Worm (Caenorhabditis elegans) whole organism, late embryonic: Measurements from ENCODE around the gene sto-2.
A peak's percentile ranks its signal among the peaks of the same experiment; 100 is the strongest.

Experiments
- C08G9.2 ChIP-seq: sonication (generic microtip); optimal IDR thresholded peaks from 2 replicates; lab custom pipeline; 2016; ENCODE audit warnings: mild to moderate bottlenecking, missing genetic modification characterization, moderate library complexity, missing compliant biosample characterization
- C38D4.7 ChIP-seq: fragments of 200-800 bp; sonication (Bioruptor generic); optimal IDR thresholded peaks from 2 replicates; lab custom pipeline; 2018; ENCODE audit warnings: mild to moderate bottlenecking, missing genetic modification characterization, moderate library complexity, missing compliant biosample characterization
- F13H6.1 ChIP-seq: sonication (generic microtip); optimal IDR thresholded peaks from 2 replicates; lab custom pipeline; 2016; ENCODE audit warnings: missing genetic modification characterization, missing compliant biosample characterization
- K09A11.1 ChIP-seq: sonication (generic microtip); optimal IDR thresholded peaks from 2 replicates; lab custom pipeline; 2017; ENCODE audit warnings: antibody characterized with exemption, mild to moderate bottlenecking, missing genetic modification characterization, missing compliant biosample characterization; ENCODE audit not compliant: insufficient read depth
- Y22D7AL.16 ChIP-seq: sonication (generic microtip); optimal IDR thresholded peaks from 2 replicates; lab custom pipeline; 2016; ENCODE audit warnings: missing genetic modification characterization, missing compliant biosample characterization
- ceh-14 ChIP-seq: sonication (generic microtip); optimal IDR thresholded peaks from 2 replicates; lab custom pipeline; 2016; ENCODE audit warnings: missing genotype, missing genetic modification characterization, missing compliant biosample characterization
- ceh-18 ChIP-seq: sonication (generic microtip); optimal IDR thresholded peaks from 2 replicates; lab custom pipeline; 2016; ENCODE audit warnings: missing genetic modification characterization, missing compliant biosample characterization
- ceh-19 ChIP-seq: fragments of 200-800 bp; sonication (Bioruptor generic); optimal IDR thresholded peaks from 2 replicates; lab custom pipeline; 2018; ENCODE audit warnings: mild to moderate bottlenecking, missing genetic modification characterization, missing compliant biosample characterization
- ceh-2 ChIP-seq: sonication (generic microtip); optimal IDR thresholded peaks from 2 replicates; lab custom pipeline; 2016; ENCODE audit warnings: missing genotype, missing genetic modification characterization, missing compliant biosample characterization
- ceh-22 ChIP-seq: sonication (generic microtip); optimal IDR thresholded peaks from 2 replicates; lab custom pipeline; 2017; ENCODE audit warnings: missing biosample characterization, missing genetic modification characterization
- ceh-24 ChIP-seq: sonication (generic microtip); optimal IDR thresholded peaks from 2 replicates; lab custom pipeline; 2016; ENCODE audit warnings: mild to moderate bottlenecking, missing genetic modification characterization, missing compliant biosample characterization
- ceh-30 ChIP-seq: fragments of 150-350 bp; optimal IDR thresholded peaks from 2 replicates; lab custom pipeline; 2014; ENCODE audit warnings: missing biosample characterization, missing genetic modification characterization
- ceh-31 ChIP-seq: sonication (generic microtip); optimal IDR thresholded peaks from 2 replicates; lab custom pipeline; 2016; ENCODE audit warnings: missing genetic modification characterization, missing compliant biosample characterization
- ceh-48 ChIP-seq: sonication (generic microtip); optimal IDR thresholded peaks from 2 replicates; lab custom pipeline; 2016; ENCODE audit warnings: missing genetic modification characterization, inconsistent platforms, missing compliant biosample characterization
- ceh-6 ChIP-seq: fragments of 200-800 bp; sonication (Bioruptor generic); optimal IDR thresholded peaks from 2 replicates; lab custom pipeline; 2018; ENCODE audit warnings: mild to moderate bottlenecking, missing genetic modification characterization, missing compliant biosample characterization
- ceh-9 ChIP-seq: sonication (generic microtip); optimal IDR thresholded peaks from 2 replicates; lab custom pipeline; 2016; ENCODE audit warnings: mild to moderate bottlenecking, missing genetic modification characterization, inconsistent platforms, missing compliant biosample characterization
- che-1 ChIP-seq: sonication (generic microtip); optimal IDR thresholded peaks from 2 replicates; lab custom pipeline; 2016; ENCODE audit warnings: mild to moderate bottlenecking, missing genetic modification characterization, missing compliant biosample characterization
- dmd-4 ChIP-seq: sonication (generic microtip); optimal IDR thresholded peaks from 2 replicates; lab custom pipeline; 2016; ENCODE audit warnings: borderline replicate concordance, missing genetic modification characterization, missing compliant biosample characterization
- dve-1 ChIP-seq: sonication (generic microtip); optimal IDR thresholded peaks from 2 replicates; lab custom pipeline; 2017; ENCODE audit warnings: antibody characterized with exemption, mild to moderate bottlenecking, missing genetic modification characterization, missing compliant biosample characterization
- elt-2 ChIP-seq: sonication (generic microtip); optimal IDR thresholded peaks from 2 replicates; lab custom pipeline; 2016; ENCODE audit warnings: missing genetic modification reagents, missing genetic modification characterization, missing compliant biosample characterization
- fax-1 ChIP-seq: sonication (generic microtip); optimal IDR thresholded peaks from 2 replicates; lab custom pipeline; 2016; ENCODE audit warnings: missing genotype, missing genetic modification characterization, missing compliant biosample characterization
- fkh-10 ChIP-seq: fragments of 150-350 bp; optimal IDR thresholded peaks from 2 replicates; lab custom pipeline; 2014; ENCODE audit warnings: missing biosample characterization, missing genetic modification reagents, missing genetic modification characterization
- fkh-6 ChIP-seq: sonication (generic microtip); optimal IDR thresholded peaks from 2 replicates; lab custom pipeline; 2016; ENCODE audit warnings: missing genetic modification characterization, missing compliant biosample characterization
- hlh-13 ChIP-seq: fragments of 200-800 bp; sonication (Bioruptor generic); optimal IDR thresholded peaks from 2 replicates; lab custom pipeline; 2018; ENCODE audit warnings: mild to moderate bottlenecking, missing genetic modification characterization, missing compliant biosample characterization
- hlh-15 ChIP-seq: sonication (generic microtip); optimal IDR thresholded peaks from 2 replicates; lab custom pipeline; 2016; ENCODE audit warnings: missing genetic modification characterization, missing compliant biosample characterization
- hlh-30 ChIP-seq: sonication (generic microtip); optimal IDR thresholded peaks from 2 replicates; lab custom pipeline; 2017; ENCODE audit warnings: antibody characterized with exemption, missing genetic modification characterization, missing compliant biosample characterization; ENCODE audit not compliant: insufficient read depth
- hlh-6 ChIP-seq: sonication (generic microtip); optimal IDR thresholded peaks from 2 replicates; lab custom pipeline; 2016; ENCODE audit warnings: missing genotype, missing genetic modification characterization, missing compliant biosample characterization
- lin-11 ChIP-seq: fragments of 200-800 bp; sonication (Bioruptor generic); optimal IDR thresholded peaks from 2 replicates; lab custom pipeline; 2018; ENCODE audit warnings: mild to moderate bottlenecking, missing genetic modification characterization, missing compliant biosample characterization
- madf-2 ChIP-seq: sonication (generic microtip); optimal IDR thresholded peaks from 2 replicates; lab custom pipeline; 2017; ENCODE audit warnings: missing genetic modification characterization, missing compliant biosample characterization
- mec-3 ChIP-seq: sonication (generic microtip); optimal IDR thresholded peaks from 2 replicates; lab custom pipeline; 2016; ENCODE audit warnings: borderline replicate concordance, missing genetic modification characterization, missing compliant biosample characterization
- nfya-1 ChIP-seq: sonication (generic microtip); optimal IDR thresholded peaks from 2 replicates; lab custom pipeline; 2017; ENCODE audit warnings: missing genetic modification characterization, mild to moderate bottlenecking, missing compliant biosample characterization, antibody characterized with exemption, moderate library complexity
- npax-4 ChIP-seq: sonication (generic microtip); optimal IDR thresholded peaks from 2 replicates; lab custom pipeline; 2016; ENCODE audit warnings: missing genetic modification characterization, missing compliant biosample characterization
- odd-2 ChIP-seq: sonication (generic microtip); optimal IDR thresholded peaks from 2 replicates; lab custom pipeline; 2017; ENCODE audit warnings: antibody characterized with exemption, mild to moderate bottlenecking, missing genetic modification characterization, missing compliant biosample characterization
- pag-3 ChIP-seq: sonication (generic microtip); optimal IDR thresholded peaks from 2 replicates; lab custom pipeline; 2016; ENCODE audit warnings: missing compliant biosample characterization, missing genetic modification characterization, borderline replicate concordance
- pat-9 ChIP-seq: fragments of 200-800 bp; sonication (Bioruptor generic); optimal IDR thresholded peaks from 2 replicates; lab custom pipeline; 2018; ENCODE audit warnings: mild to moderate bottlenecking, missing genetic modification characterization, moderate library complexity, missing compliant biosample characterization
- pax-1 ChIP-seq: fragments of 150-350 bp; optimal IDR thresholded peaks from 2 replicates; lab custom pipeline; 2014; ENCODE audit warnings: missing biosample characterization, missing genetic modification characterization
- pha-4 ChIP-seq: fragments of 150-350 bp; optimal IDR thresholded peaks from 2 replicates; lab custom pipeline; 2018; ENCODE audit warnings: missing biosample characterization, missing genetic modification reagents, missing genetic modification characterization
- ref-2 ChIP-seq: sonication (generic microtip); optimal IDR thresholded peaks from 2 replicates; lab custom pipeline; 2016; ENCODE audit warnings: missing genetic modification characterization, missing compliant biosample characterization
- sdc-2 ChIP-seq: sonication (generic microtip); optimal IDR thresholded peaks from 2 replicates; lab custom pipeline; 2016; ENCODE audit warnings: missing genotype, missing genetic modification characterization, missing compliant biosample characterization
- sox-2 ChIP-seq: fragments of 200-800 bp; sonication (Bioruptor generic); IDR thresholded peaks from 2 replicates; pipeline ENCODE4 v1.3.6; 2022; ENCODE audit warnings: missing genetic modification reagents, missing genetic modification characterization, missing compliant biosample characterization
- sox-4 ChIP-seq: sonication (generic microtip); optimal IDR thresholded peaks from 2 replicates; lab custom pipeline; 2017; ENCODE audit warnings: mild to moderate bottlenecking, missing genetic modification characterization, inconsistent platforms, missing compliant biosample characterization
- tbx-2 ChIP-seq: sonication (generic microtip); optimal IDR thresholded peaks from 2 replicates; lab custom pipeline; 2016; ENCODE audit warnings: missing genetic modification characterization, missing compliant biosample characterization
- tbx-7 ChIP-seq: sonication (generic microtip); optimal IDR thresholded peaks from 2 replicates; lab custom pipeline; 2016; ENCODE audit warnings: missing genotype, missing genetic modification characterization, missing compliant biosample characterization
- ttx-3 ChIP-seq: sonication (generic microtip); optimal IDR thresholded peaks from 2 replicates; lab custom pipeline; 2016; ENCODE audit warnings: missing genetic modification reagents, missing genetic modification characterization, missing compliant biosample characterization
- unc-42 ChIP-seq: sonication (generic microtip); optimal IDR thresholded peaks from 2 replicates; lab custom pipeline; 2016; ENCODE audit warnings: missing genotype, missing genetic modification characterization, missing compliant biosample characterization
- unc-86 ChIP-seq: sonication (generic microtip); optimal IDR thresholded peaks from 2 replicates; lab custom pipeline; 2016; ENCODE audit warnings: missing genetic modification characterization, missing compliant biosample characterization
- zip-5 ChIP-seq: sonication (generic microtip); optimal IDR thresholded peaks from 2 replicates; lab custom pipeline; 2016; ENCODE audit warnings: missing genetic modification characterization, missing compliant biosample characterization
- ztf-16 ChIP-seq: sonication (generic microtip); optimal IDR thresholded peaks from 2 replicates; lab custom pipeline; 2017; ENCODE audit warnings: missing genetic modification characterization, missing compliant biosample characterization

The sto-2 gene

ce11 chrX:5319214-5319838, 3.9 kb downstream of the sto-2 start (continued):
- TF ChIP-seq odd-2 (no peak), lin-11 (tag; lab: Kevin White, UChicago) (peak; percentile 58), pat-9 (tag; lab: Kevin White, UChicago) (peak; percentile 46), sox-4 (tag; lab: Kevin White, UChicago) (peak; percentile 67), fkh-10 (no peak), unc-42 (peak; percentile 26), hlh-13 (GFP tag; lab: Kevin White, UChicago) (peak; percentile 75), fkh-6 (tag; lab: Kevin White, UChicago) (peak; percentile 68), pag-3 (tag; lab: Kevin White, UChicago) (no peak), ceh-30 (tag; lab: Kevin White, UChicago) (peak; percentile 45), K09A11.1 (tag; lab: Kevin White, UChicago) (peak; percentile 49), npax-4 (tag; lab: Kevin White, UChicago) (peak; percentile 66), ceh-24 (tag; lab: Kevin White, UChicago) (peak; percentile 39), sdc-2 (tag; lab: Kevin White, UChicago) (peak; percentile 80), tbx-7 (tag; lab: Kevin White, UChicago) (no peak), ceh-18 (tag; lab: Kevin White, UChicago) (peak; percentile 54), dve-1 (tag; lab: Kevin White, UChicago) (peak; percentile 34), elt-2 (peak; percentile 68), pha-4 (no peak), ceh-9 (tag; lab: Kevin White, UChicago) (peak; percentile 51), madf-2 (tag; lab: Kevin White, UChicago) (peak; percentile 57), zip-5 (tag; lab: Kevin White, UChicago) (peak; percentile 34), tbx-2 (peak; percentile 39), mec-3 (tag; lab: Kevin White, UChicago) (no peak), hlh-30 (no peak), unc-86 (tag; lab: Kevin White, UChicago) (peak; percentile 78), ceh-2 (peak; percentile 54), ceh-48 (tag; lab: Kevin White, UChicago) (peak; percentile 60), Y22D7AL.16 (tag; lab: Kevin White, UChicago) (peak; percentile 69), ceh-6 (GFP tag; lab: Kevin White, UChicago) (peak; percentile 77), ceh-19 (GFP tag; lab: Kevin White, UChicago) (peak; percentile 65), ztf-16 (tag; lab: Kevin White, UChicago) (peak; percentile 36), pax-1 (no peak), che-1 (peak; percentile 77), ceh-22 (tag; lab: Kevin White, UChicago) (no peak), ttx-3 (tag; lab: Kevin White, UChicago) (peak; percentile 61), C38D4.7 (GFP tag; lab: Kevin White, UChicago) (peak; percentile 72), hlh-6 (tag; lab: Kevin White, UChicago) (peak; percentile 84), sox-2 (GFP tag; lab: Robert Waterston, UW) (peak; percentile 68), ref-2 (tag; lab: Kevin White, UChicago) (peak; percentile 56), dmd-4 (tag; lab: Kevin White, UChicago) (no peak), ceh-31 (peak; percentile 60), F13H6.1 (tag; lab: Kevin White, UChicago) (peak; percentile 58), C08G9.2 (tag; lab: Kevin White, UChicago) (peak; percentile 30), nfya-1 (peak; percentile 59), ceh-14 (tag; lab: Kevin White, UChicago) (peak; percentile 63), fax-1 (peak; percentile 60), hlh-15 (tag; lab: Kevin White, UChicago) (peak; percentile 41)
